Worm (Caenorhabditis elegans) whole organism, young adult: Measurements from ENCODE around the gene npp-27.
A peak's percentile ranks its signal among the peaks of the same experiment; 100 is the strongest.

ENCODE experiments used
- B0019.2 ChIP-seq: fragments of 200-800 bp; sonication (Bioruptor generic); conservative IDR thresholded peaks from 2 replicates; pipeline ENCODE4 v1.3.6; 2022; ENCODE audit warnings: missing genetic modification reagents, missing genetic modification characterization, missing compliant biosample characterization
- D2030.7 ChIP-seq: fragments of 200-800 bp; sonication (Bioruptor generic); IDR thresholded peaks from 2 replicates; pipeline ENCODE4 v1.3.6; 2022; ENCODE audit warnings: missing genetic modification reagents, missing genetic modification characterization, missing compliant biosample characterization
- F10E7.11 ChIP-seq: sonication (generic microtip); optimal IDR thresholded peaks from 2 replicates; lab custom pipeline; 2017; ENCODE audit warnings: mild to moderate bottlenecking, missing genetic modification characterization, moderate library complexity, missing compliant biosample characterization
- F23B12.7 ChIP-seq: sonication (generic microtip); optimal IDR thresholded peaks from 2 replicates; lab custom pipeline; 2017; ENCODE audit warnings: missing genetic modification characterization, mild to moderate bottlenecking, missing compliant biosample characterization, antibody characterized with exemption, moderate library complexity; ENCODE audit not compliant: insufficient read depth
- F33H1.4 ChIP-seq: fragments of 200-800 bp; sonication (Bioruptor generic); IDR thresholded peaks from 2 replicates; pipeline ENCODE4 v1.3.6; 2022; ENCODE audit warnings: missing genetic modification reagents, missing genetic modification characterization, missing compliant biosample characterization
- F37B4.10 ChIP-seq: fragments of 200-800 bp; sonication (Bioruptor generic); IDR thresholded peaks from 2 replicates; pipeline ENCODE4 v1.3.6; 2022; ENCODE audit warnings: missing genetic modification characterization, missing compliant biosample characterization
- F55B11.4 ChIP-seq: sonication (generic microtip); optimal IDR thresholded peaks from 2 replicates; lab custom pipeline; 2016; ENCODE audit warnings: missing compliant biosample characterization, missing genetic modification characterization, borderline replicate concordance; ENCODE audit not compliant: insufficient read depth
- K11D2.4 ChIP-seq: fragments of 200-800 bp; sonication (Bioruptor generic); IDR thresholded peaks from 2 replicates; pipeline ENCODE4 v1.3.6; 2022; ENCODE audit warnings: missing genetic modification reagents, missing genetic modification characterization, missing compliant biosample characterization
- Y53F4B.3 ChIP-seq: fragments of 200-800 bp; sonication (Bioruptor generic); IDR thresholded peaks from 2 replicates; pipeline ENCODE4 v1.3.6; 2022; ENCODE audit warnings: missing genetic modification reagents, missing genetic modification characterization, missing compliant biosample characterization
- Y56A3A.18 ChIP-seq: fragments of 200-800 bp; sonication (Bioruptor generic); IDR thresholded peaks from 2 replicates; pipeline ENCODE4 v1.3.6; 2022; ENCODE audit warnings: missing genetic modification reagents, missing genetic modification characterization, missing compliant biosample characterization
- aptf-2 ChIP-seq: fragments of 200-800 bp; sonication (Bioruptor generic); conservative IDR thresholded peaks from 2 replicates; pipeline ENCODE4 v1.3.6; 2022; ENCODE audit warnings: missing genetic modification reagents, missing genetic modification characterization, missing compliant biosample characterization
- atf-7 ChIP-seq: sonication (generic microtip); optimal IDR thresholded peaks from 2 replicates; lab custom pipeline; 2017; ENCODE audit warnings: mild to moderate bottlenecking, missing genetic modification characterization, missing compliant biosample characterization
- athp-1 ChIP-seq: sonication (generic microtip); optimal IDR thresholded peaks from 2 replicates; lab custom pipeline; 2017; ENCODE audit warnings: mild to moderate bottlenecking, missing genetic modification characterization, missing compliant biosample characterization
- attf-3 ChIP-seq: fragments of 200-800 bp; sonication (Bioruptor generic); conservative IDR thresholded peaks from 2 replicates; pipeline ENCODE4 v1.3.6; 2022; ENCODE audit warnings: missing genetic modification reagents, missing genetic modification characterization, missing compliant biosample characterization
- attf-5 ChIP-seq: fragments of 200-800 bp; sonication (Bioruptor generic); optimal IDR thresholded peaks from 2 replicates; lab custom pipeline; 2018; ENCODE audit warnings: mild to moderate bottlenecking, missing genetic modification characterization, missing compliant biosample characterization
- bed-1 ChIP-seq: fragments of 200-800 bp; sonication (Bioruptor generic); IDR thresholded peaks from 2 replicates; pipeline ENCODE4 v1.3.6; 2022; ENCODE audit warnings: missing genetic modification reagents, missing genetic modification characterization, missing compliant biosample characterization
- ccch-3 ChIP-seq: fragments of 200-800 bp; sonication (Bioruptor generic); optimal IDR thresholded peaks from 2 replicates; lab custom pipeline; 2018; ENCODE audit warnings: mild to moderate bottlenecking, missing genetic modification characterization, missing compliant biosample characterization
- ceh-27 ChIP-seq: fragments of 200-800 bp; sonication (Bioruptor generic); optimal IDR thresholded peaks from 2 replicates; lab custom pipeline; 2018; ENCODE audit warnings: mild to moderate bottlenecking, missing genetic modification characterization, moderate library complexity, missing compliant biosample characterization
- ceh-40 ChIP-seq: fragments of 200-800 bp; sonication (Bioruptor generic); IDR thresholded peaks from 2 replicates; pipeline ENCODE4 v1.3.6; 2022; ENCODE audit warnings: missing genetic modification characterization, missing compliant biosample characterization
- dpff-1 ChIP-seq: sonication (generic microtip); optimal IDR thresholded peaks from 2 replicates; lab custom pipeline; 2017; ENCODE audit warnings: mild to moderate bottlenecking, missing genetic modification characterization, missing compliant biosample characterization
- egl-44 ChIP-seq: fragments of 200-800 bp; sonication (Bioruptor generic); IDR thresholded peaks from 2 replicates; pipeline ENCODE4 v1.3.6; 2022; ENCODE audit warnings: missing genetic modification reagents, missing genetic modification characterization, missing compliant biosample characterization
- egrh-3 ChIP-seq: fragments of 200-800 bp; sonication (Bioruptor generic); IDR thresholded peaks from 2 replicates; pipeline ENCODE4 v1.3.6; 2022; ENCODE audit warnings: missing genetic modification reagents, missing genetic modification characterization, missing compliant biosample characterization
- fkh-3 ChIP-seq: sonication (generic microtip); optimal IDR thresholded peaks from 2 replicates; lab custom pipeline; 2016; ENCODE audit warnings: mild to moderate bottlenecking, missing genetic modification characterization, missing compliant biosample characterization
- him-1 ChIP-seq: sonication (generic microtip); optimal IDR thresholded peaks from 2 replicates; lab custom pipeline; 2016; ENCODE audit warnings: missing genotype, missing genetic modification reagents, missing genetic modification characterization, missing compliant biosample characterization
- hlh-12 ChIP-seq: sonication (generic microtip); optimal IDR thresholded peaks from 2 replicates; lab custom pipeline; 2016; ENCODE audit warnings: missing genetic modification characterization, missing compliant biosample characterization
- hmg-1.2 ChIP-seq: fragments of 200-800 bp; sonication (Bioruptor generic); IDR thresholded peaks from 2 replicates; pipeline ENCODE4 v1.3.6; 2022; ENCODE audit warnings: missing genetic modification reagents, missing genetic modification characterization, missing compliant biosample characterization
- hmg-20 ChIP-seq: fragments of 200-800 bp; sonication (Bioruptor generic); IDR thresholded peaks from 2 replicates; pipeline ENCODE4 v1.3.6; 2022; ENCODE audit warnings: missing genetic modification reagents, missing genetic modification characterization, missing compliant biosample characterization
- hsf-1 ChIP-seq: fragments of 200-800 bp; sonication (Bioruptor generic); IDR thresholded peaks from 2 replicates; pipeline ENCODE4 v1.3.6; 2022; ENCODE audit warnings: missing genetic modification reagents, missing genetic modification characterization, missing compliant biosample characterization
- lag-1 ChIP-seq: fragments of 200-800 bp; sonication (Bioruptor generic); IDR thresholded peaks from 2 replicates; pipeline ENCODE4 v1.3.6; 2022; ENCODE audit warnings: missing genetic modification reagents, missing genetic modification characterization, missing compliant biosample characterization
- let-526 ChIP-seq: fragments of 200-800 bp; sonication (Bioruptor generic); IDR thresholded peaks from 2 replicates; pipeline ENCODE4 v1.3.6; 2022; ENCODE audit warnings: missing genetic modification reagents, missing genetic modification characterization, missing compliant biosample characterization
- lin-40 ChIP-seq: sonication (generic microtip); optimal IDR thresholded peaks from 2 replicates; lab custom pipeline; 2016; ENCODE audit warnings: missing genetic modification characterization, mild to moderate bottlenecking, missing compliant biosample characterization, missing genotype, missing genetic modification reagents
- madf-10 ChIP-seq: sonication (generic microtip); optimal IDR thresholded peaks from 2 replicates; lab custom pipeline; 2016; ENCODE audit warnings: mild to moderate bottlenecking, missing genetic modification characterization, missing compliant biosample characterization
- mel-28 ChIP-seq: sonication (generic microtip); optimal IDR thresholded peaks from 2 replicates; lab custom pipeline; 2016; ENCODE audit warnings: borderline replicate concordance, mild to moderate bottlenecking, missing genetic modification characterization, missing compliant biosample characterization
- nhr-120 ChIP-seq: fragments of 200-800 bp; sonication (Bioruptor generic); IDR thresholded peaks from 2 replicates; pipeline ENCODE4 v1.3.6; 2022; ENCODE audit warnings: missing genetic modification characterization, missing compliant biosample characterization
- snpc-1.1 ChIP-seq: sonication (generic microtip); optimal IDR thresholded peaks from 2 replicates; lab custom pipeline; 2017; ENCODE audit warnings: missing genetic modification characterization, mild to moderate bottlenecking, missing compliant biosample characterization, antibody characterized with exemption, moderate library complexity, missing genotype, missing genetic modification reagents; ENCODE audit not compliant: insufficient read depth
- snpc-1.3 ChIP-seq: sonication (generic microtip); optimal IDR thresholded peaks from 2 replicates; lab custom pipeline; 2017; ENCODE audit warnings: missing genetic modification characterization, mild to moderate bottlenecking, missing compliant biosample characterization, antibody characterized with exemption, moderate library complexity, missing genotype, missing genetic modification reagents; ENCODE audit not compliant: insufficient read depth
- somi-1 ChIP-seq: fragments of 200-800 bp; sonication (Bioruptor generic); optimal IDR thresholded peaks from 2 replicates; lab custom pipeline; 2018; ENCODE audit warnings: mild to moderate bottlenecking, missing genetic modification characterization, missing compliant biosample characterization
- sptf-2 ChIP-seq: fragments of 200-800 bp; sonication (Bioruptor generic); optimal IDR thresholded peaks from 2 replicates; lab custom pipeline; 2018; ENCODE audit warnings: mild to moderate bottlenecking, missing genetic modification characterization, missing compliant biosample characterization
- tbx-9 ChIP-seq: sonication (generic microtip); optimal IDR thresholded peaks from 2 replicates; lab custom pipeline; 2016; ENCODE audit warnings: borderline replicate concordance, missing genetic modification characterization, inconsistent platforms, missing compliant biosample characterization
- unc-130 ChIP-seq: sonication (generic microtip); optimal IDR thresholded peaks from 2 replicates; lab custom pipeline; 2016; ENCODE audit warnings: missing genetic modification reagents, missing genetic modification characterization, missing compliant biosample characterization
- xnd-1 ChIP-seq: sonication (generic microtip); optimal IDR thresholded peaks from 2 replicates; lab custom pipeline; 2016; ENCODE audit warnings: missing genotype, missing genetic modification reagents, missing genetic modification characterization, missing compliant biosample characterization
- zfh-2 ChIP-seq: fragments of 200-800 bp; sonication (Bioruptor generic); conservative IDR thresholded peaks from 2 replicates; pipeline ENCODE4 v1.3.6; 2022; ENCODE audit warnings: missing genetic modification reagents, missing genetic modification characterization, missing compliant biosample characterization
- ztf-18 ChIP-seq: sonication (generic microtip); optimal IDR thresholded peaks from 2 replicates; lab custom pipeline; 2016; ENCODE audit warnings: missing genotype, mild to moderate bottlenecking, missing genetic modification characterization, missing compliant biosample characterization

npp-27 gene

DNA sequence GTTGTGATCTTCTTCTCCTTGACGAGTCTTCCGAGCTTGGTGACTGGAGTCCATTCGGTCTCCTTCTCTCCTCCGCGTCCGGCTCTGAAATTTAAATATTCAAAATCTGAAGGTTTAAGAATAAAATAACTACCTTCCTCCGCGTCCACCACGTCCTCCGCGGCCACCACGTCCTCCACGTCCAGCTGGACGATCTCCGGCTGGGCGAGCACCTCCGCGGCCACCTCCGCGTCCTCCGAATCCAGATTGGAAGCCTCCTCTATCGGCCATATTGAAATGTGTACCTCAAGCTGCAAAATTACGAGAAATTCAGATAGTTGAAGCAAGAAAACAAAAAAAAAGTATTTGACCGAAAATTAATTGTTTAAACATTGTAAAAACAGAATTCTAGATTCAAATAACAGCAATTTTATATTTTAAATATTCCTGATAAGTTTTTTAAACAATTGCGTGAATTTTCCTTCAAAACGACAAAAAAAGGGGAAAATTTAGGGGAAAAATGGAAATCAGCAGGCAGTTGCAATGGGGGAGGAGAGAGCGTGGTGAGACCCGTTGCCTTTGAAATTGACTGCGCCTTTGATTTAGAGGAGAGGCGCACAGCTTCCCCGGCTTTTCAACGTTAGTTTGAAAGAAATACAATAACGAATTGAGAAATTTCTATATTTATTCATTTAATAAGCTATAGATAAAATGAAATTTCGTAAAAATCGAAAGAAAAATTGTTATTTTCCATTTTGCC, 16.2 kb upstream of the npp-27 start, which contains the start of gene rps-2 (continued):
- TF ChIP-seq bed-1 (GFP tag; lab: Robert Waterston, UW), result no peak
- no peak for TF ChIP-seq atf-7 (tag; lab: Kevin White, UChicago)
- no peak for TF ChIP-seq ccch-3 (GFP tag; lab: Kevin White, UChicago)
- no peak for TF ChIP-seq tbx-9 (tag; lab: Kevin White, UChicago)

DNA sequence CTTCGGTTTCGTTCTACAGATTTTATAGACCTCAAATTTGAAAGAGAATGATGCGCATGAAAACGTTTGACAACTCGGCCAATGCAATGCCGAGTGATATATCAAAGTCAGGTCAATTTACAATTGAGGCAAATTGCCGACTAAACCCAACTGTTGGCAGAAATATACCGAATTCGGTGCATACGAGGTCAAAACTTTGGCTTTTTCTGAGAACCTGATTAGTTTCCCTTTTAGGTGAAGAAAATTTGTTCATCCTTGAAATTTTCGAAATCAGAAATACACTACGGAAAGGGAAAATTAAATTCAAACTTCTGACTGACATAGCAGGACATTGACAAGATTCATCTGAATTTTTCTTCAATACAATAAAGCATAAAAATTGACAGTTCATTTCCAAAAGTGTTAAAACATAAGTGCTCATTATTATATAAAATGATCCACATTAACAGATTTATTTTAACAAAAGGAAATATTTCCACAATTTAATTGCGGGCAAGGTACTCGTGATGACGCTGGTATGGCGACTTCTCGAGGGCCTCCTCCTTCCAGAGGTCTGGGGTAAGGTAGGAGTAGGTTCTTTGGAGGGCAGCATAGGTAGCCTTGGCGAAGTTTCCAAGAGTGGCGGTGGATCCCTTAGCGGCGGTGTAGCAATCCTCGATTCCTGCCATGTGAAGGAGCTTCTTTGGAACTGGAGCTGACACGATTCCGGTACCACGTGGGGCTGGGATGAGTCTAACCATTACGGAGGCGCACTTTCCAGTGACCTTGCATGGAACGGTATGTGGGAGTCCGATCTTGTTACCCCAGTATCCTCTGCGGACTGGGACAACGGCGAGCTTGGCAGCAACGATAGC, 15.2 kb upstream of the npp-27 start:
- TF ChIP-seq athp-1 (tag; lab: Kevin White, UChicago) (no peak), B0019.2 (GFP tag; lab: Robert Waterston, UW) (no peak), attf-3 (GFP tag; lab: Robert Waterston, UW) (no peak), dpff-1 (tag; lab: Kevin White, UChicago) (no peak), nhr-120 (GFP tag; lab: Robert Waterston, UW) (no peak), xnd-1 (tag; lab: Kevin White, UChicago) (peak; percentile 39), fkh-3 (tag; lab: Kevin White, UChicago) (no peak), ceh-40 (GFP tag; lab: Robert Waterston, UW) (no peak), attf-5 (GFP tag; lab: Kevin White, UChicago) (no peak), aptf-2 (no peak), K11D2.4 (GFP tag; lab: Robert Waterston, UW) (no peak), lag-1 (GFP tag; lab: Robert Waterston, UW) (no peak), D2030.7 (GFP tag; lab: Robert Waterston, UW) (peak; percentile 15), F55B11.4 (tag; lab: Kevin White, UChicago) (no peak), snpc-1.1 (tag; lab: Kevin White, UChicago) (peak; percentile 30), ceh-27 (GFP tag; lab: Kevin White, UChicago) (no peak), lin-40 (tag; lab: Kevin White, UChicago) (no peak), F10E7.11 (tag; lab: Kevin White, UChicago) (no peak), him-1 (tag; lab: Kevin White, UChicago) (no peak), Y56A3A.18 (GFP tag; lab: Robert Waterston, UW) (peak; percentile 68; the same call in 1 of the 2 replicates), atf-7 (tag; lab: Kevin White, UChicago) (no peak), somi-1 (no peak), ztf-18 (tag; lab: Kevin White, UChicago) (no peak), F37B4.10 (GFP tag; lab: Robert Waterston, UW) (no peak), F33H1.4 (GFP tag; lab: Robert Waterston, UW) (peak; percentile 45), F23B12.7 (tag; lab: Kevin White, UChicago) (no peak), mel-28 (no peak), let-526 (no peak), snpc-1.3 (tag; lab: Kevin White, UChicago) (peak; percentile 79), Y53F4B.3 (GFP tag; lab: Robert Waterston, UW) (no peak), hmg-20 (GFP tag; lab: Robert Waterston, UW) (no peak), hmg-1.2 (GFP tag; lab: Robert Waterston, UW) (peak; percentile 29; the same call in 1 of the 2 replicates), zfh-2 (GFP tag; lab: Robert Waterston, UW) (peak; percentile 52), sptf-2 (GFP tag; lab: Kevin White, UChicago) (no peak), hlh-12 (no peak), unc-130 (GFP tag; lab: Kevin White, UChicago) (peak; percentile 43), egrh-3 (GFP tag; lab: Robert Waterston, UW) (no peak), hsf-1 (GFP tag; lab: Robert Waterston, UW) (peak; percentile 64), madf-10 (no peak), egl-44 (GFP tag; lab: Robert Waterston, UW) (no peak)
